Fruit fly (Drosophila melanogaster): Measurements from ENCODE around the gene RpL26.

RpL26 gene

DNA sequence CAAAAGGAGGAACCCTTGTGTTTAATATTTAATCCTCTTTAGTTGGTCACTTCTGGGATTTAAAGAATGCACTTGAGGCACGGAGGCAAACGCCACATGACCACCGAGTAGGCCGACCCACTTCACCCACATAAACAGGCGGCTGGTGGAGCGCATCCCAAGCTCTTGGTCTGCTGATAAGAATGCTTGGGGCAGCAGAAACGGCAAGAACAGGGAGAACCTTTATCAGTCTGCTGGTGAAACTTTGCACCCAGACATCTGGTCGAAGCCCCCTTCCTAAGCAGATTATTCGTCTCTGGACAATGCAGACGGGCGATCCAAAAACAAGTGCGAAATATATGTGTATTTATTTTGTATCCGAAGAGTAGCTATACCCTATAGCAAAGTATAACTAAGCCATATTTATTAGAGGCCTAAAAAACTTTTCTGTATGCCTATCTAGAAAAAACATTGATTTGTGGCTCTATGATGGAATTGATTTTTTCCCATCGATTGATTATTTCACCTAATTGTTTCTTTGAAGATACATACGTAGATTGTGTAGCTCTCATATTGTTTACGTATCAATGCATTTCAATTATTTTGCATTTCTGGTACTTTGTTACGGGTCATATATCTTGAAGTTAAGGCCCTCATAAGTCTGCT is 9.3 kb upstream of the RpL26 start (continued):
- TF ChIP-seq OdsH (GFP tag; optimal IDR thresholded peaks at IDR 0.05) (peak; percentile 25), Sox15 (GFP tag; optimal IDR thresholded peaks at IDR 0.05) (no peak), eg (GFP tag; IDR thresholded peaks at IDR 0.05) (no peak; the same call in 2 of the 3 replicates), CG8119 (GFP tag; IDR thresholded peaks at IDR 0.05) (no peak), CG7368 (GFP tag; optimal IDR thresholded peaks at IDR 0.05) (no peak), cyc (GFP tag; optimal IDR thresholded peaks at IDR 0.05) (no peak), CG34406 (GFP tag; optimal IDR thresholded peaks at IDR 0.05) (no peak), acj6 (GFP tag; optimal IDR thresholded peaks at IDR 0.05) (peak; percentile 10), Eip75B (GFP tag; optimal IDR thresholded peaks at IDR 0.05) (no peak), net (GFP tag; optimal IDR thresholded peaks at IDR 0.05) (peak; percentile 46), CG3032 (tag; optimal IDR thresholded peaks at IDR 0.05) (peak; percentile 8), CG6792 (GFP tag; optimal IDR thresholded peaks at IDR 0.05) (no peak), topi (GFP tag; optimal IDR thresholded peaks at IDR 0.05) (peak; percentile 14), CG6276 (GFP tag; optimal IDR thresholded peaks at IDR 0.05) (peak; percentile 65), spab (GFP tag; optimal IDR thresholded peaks at IDR 0.05) (peak; percentile 36), pdm3 (GFP tag; optimal IDR thresholded peaks at IDR 0.05) (peak; percentile 19), salr (GFP tag; optimal IDR thresholded peaks at IDR 0.05) (no peak), Lpt (GFP tag; optimal IDR thresholded peaks at IDR 0.05) (peak; percentile 16), CG4318 (GFP tag; optimal IDR thresholded peaks at IDR 0.05) (no peak), CG11294 (GFP tag; IDR thresholded peaks at IDR 0.05) (peak; percentile 16; the same call in 1 of the 2 replicates), Sox102F (GFP tag; optimal IDR thresholded peaks at IDR 0.05) (peak; percentile 10), CG3919 (GFP tag; optimal IDR thresholded peaks at IDR 0.05) (no peak), CG6854 (GFP tag; optimal IDR thresholded peaks at IDR 0.05) (peak; percentile 16), CG11902 (GFP tag; optimal IDR thresholded peaks at IDR 0.05) (no peak), CG16779 (tag; optimal IDR thresholded peaks at IDR 0.05) (peak; percentile 30), CG11762 (GFP tag; optimal IDR thresholded peaks at IDR 0.05; ENCODE audit: insufficient read depth) (no peak), fd85E (GFP tag; optimal IDR thresholded peaks at IDR 0.05) (no peak), Eip78C (GFP tag) (peak; percentile 80), CG31627 (GFP tag; optimal IDR thresholded peaks at IDR 0.05) (no peak)

DNA sequence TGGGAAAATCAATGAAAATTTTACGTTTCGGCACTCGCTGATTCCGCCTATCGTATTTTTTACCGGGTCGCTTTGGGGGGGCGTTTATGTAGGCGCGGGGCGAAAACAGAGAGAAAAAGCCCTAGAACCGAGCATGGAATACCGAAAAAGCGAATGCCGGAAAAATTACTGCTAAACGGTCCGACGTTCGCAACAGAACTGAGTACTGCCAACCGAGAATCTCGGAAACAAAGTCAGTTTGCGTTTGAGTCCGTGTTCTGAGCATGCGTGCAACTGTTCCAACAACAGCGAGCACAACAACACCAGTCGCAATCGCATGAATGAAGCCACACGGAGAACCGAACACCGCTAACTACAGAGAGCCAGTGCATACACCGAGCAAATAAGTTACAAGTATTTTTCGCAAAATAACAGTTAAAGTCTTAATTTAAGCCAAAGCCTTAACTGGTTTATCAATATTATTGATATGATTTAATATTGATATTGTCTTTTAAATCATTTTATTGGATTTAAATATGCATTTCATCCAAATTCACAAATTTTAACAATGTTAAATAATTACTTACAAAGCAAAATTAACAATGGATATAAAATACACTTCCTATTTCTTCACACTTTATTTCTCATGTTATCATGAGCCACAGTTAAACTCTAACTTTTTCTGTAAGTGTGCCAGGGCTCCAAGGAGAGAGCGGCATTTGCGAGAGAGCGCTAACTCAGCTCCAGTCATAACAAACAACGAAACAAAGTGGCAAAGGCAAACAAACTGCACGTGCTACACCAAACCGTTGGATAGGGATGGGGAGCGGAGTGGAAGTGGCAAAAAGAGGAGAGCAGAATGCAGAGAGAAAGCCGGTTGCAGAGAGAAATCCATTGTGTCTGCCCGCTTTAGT is 8.1 kb upstream of the RpL26 start, which contains the start of gene CG3961:
Gene CG3961, minus strand, starts transcription at position 201 of the 893 bp plus-strand sequence.
- TF ChIP-seq CG9139 (GFP tag; optimal IDR thresholded peaks at IDR 0.05), result peak; percentile 98
- peak; percentile 98 for TF ChIP-seq Eip75B (GFP tag; optimal IDR thresholded peaks at IDR 0.05)
- peak; percentile 99 for TF ChIP-seq esn (GFP tag; optimal IDR thresholded peaks at IDR 0.05)
- TF ChIP-seq CG15336 (GFP tag; IDR thresholded peaks at IDR 0.05), result peak; percentile 98
- peak; percentile 98 for TF ChIP-seq dsx (GFP tag; optimal IDR thresholded peaks at IDR 0.05; ENCODE audit: poor library complexity, severe bottlenecking)
- peak; percentile 100 for TF ChIP-seq Eip78C (GFP tag)
- TF ChIP-seq CG16779 (tag; optimal IDR thresholded peaks at IDR 0.05), result peak; percentile 98
- peak; percentile 98 for TF ChIP-seq CG4318 (GFP tag; optimal IDR thresholded peaks at IDR 0.05)
- TF ChIP-seq topi (GFP tag; optimal IDR thresholded peaks at IDR 0.05), result peak; percentile 98
- TF ChIP-seq CG6276 (GFP tag; optimal IDR thresholded peaks at IDR 0.05), result peak; percentile 98
- TF ChIP-seq CG32006 (GFP tag; optimal IDR thresholded peaks at IDR 0.05), result peak; percentile 100
- peak; percentile 96 for TF ChIP-seq Blimp-1 (GFP tag; optimal IDR thresholded peaks at IDR 0.05)
- no peak for TF ChIP-seq Hr38 (GFP tag; optimal IDR thresholded peaks at IDR 0.05)
- TF ChIP-seq CG34406 (GFP tag; optimal IDR thresholded peaks at IDR 0.05), result peak; percentile 99
- TF ChIP-seq CG11294 (GFP tag; IDR thresholded peaks at IDR 0.05), result peak; percentile 92; the same call in 1 of the 2 replicates
- TF ChIP-seq CG6163 (GFP tag; IDR thresholded peaks at IDR 0.05), result peak; percentile 89
- TF ChIP-seq pdm3 (GFP tag; optimal IDR thresholded peaks at IDR 0.05), result peak; percentile 98
- TF ChIP-seq CG7368 (GFP tag; optimal IDR thresholded peaks at IDR 0.05), result peak; percentile 97
- TF ChIP-seq svp (GFP tag), result peak; percentile 98
- peak; percentile 99 for TF ChIP-seq OdsH (GFP tag; optimal IDR thresholded peaks at IDR 0.05)
- TF ChIP-seq Sox102F (GFP tag; optimal IDR thresholded peaks at IDR 0.05), result peak; percentile 97
- TF ChIP-seq fkh (GFP tag; optimal IDR thresholded peaks at IDR 0.05), result peak; percentile 85
- TF ChIP-seq CG3032 (tag; optimal IDR thresholded peaks at IDR 0.05), result peak; percentile 99
- TF ChIP-seq Hr39 (GFP tag; optimal IDR thresholded peaks at IDR 0.05), result peak; percentile 94
- TF ChIP-seq CG8319 (GFP tag; optimal IDR thresholded peaks at IDR 0.05), result peak; percentile 96
- TF ChIP-seq CG1621 (tag; optimal IDR thresholded peaks at IDR 0.05), result peak; percentile 94
- TF ChIP-seq CG8632 (GFP tag; optimal IDR thresholded peaks at IDR 0.05), result peak; percentile 99
- peak; percentile 96 for TF ChIP-seq cyc (GFP tag; optimal IDR thresholded peaks at IDR 0.05)
- peak; percentile 89 for TF ChIP-seq eg (GFP tag; IDR thresholded peaks at IDR 0.05)
- peak; percentile 98 for TF ChIP-seq Hr4 (GFP tag; optimal IDR thresholded peaks at IDR 0.05)
- TF ChIP-seq dac (GFP tag; optimal IDR thresholded peaks at IDR 0.05), result peak; percentile 94
- peak; percentile 98 for TF ChIP-seq CG11762 (GFP tag; optimal IDR thresholded peaks at IDR 0.05; ENCODE audit: insufficient read depth)

Data from whole organism, prepupa.